Fruit fly (Drosophila melanogaster) whole organism, embryonic: Measurements from ENCODE around the gene wge.

ENCODE experiments used
- Adf1 ChIP-seq: fragments of 200-800 bp; sonication (Bioruptor generic); IDR thresholded peaks from 2 replicates; pipeline ENCODE4 v1.3.6; 2022; ENCODE audit warnings: missing biosample characterization, missing genetic modification characterization
- CG10274 ChIP-seq: fragments of 200-800 bp; sonication (Bioruptor generic); optimal IDR thresholded peaks from 3 replicates; lab custom pipeline; 2017; ENCODE audit warnings: missing biosample characterization, mild to moderate bottlenecking, missing genetic modification characterization
- CG10431 ChIP-seq: fragments of 200-800 bp; sonication (Bioruptor generic); optimal IDR thresholded peaks from 3 replicates; lab custom pipeline; 2018; ENCODE audit warnings: missing biosample characterization, mild to moderate bottlenecking, missing genetic modification characterization
- CG10565 ChIP-seq: fragments of 200-800 bp; sonication (Bioruptor generic); optimal IDR thresholded peaks from 3 replicates; lab custom pipeline; 2016; ENCODE audit warnings: missing biosample characterization, mild to moderate bottlenecking, missing genetic modification characterization
- CG11456 ChIP-seq: fragments of 200-800 bp; sonication (Bioruptor generic); IDR thresholded peaks from 3 replicates; pipeline ENCODE4 v1.3.6; 2022; ENCODE audit warnings: missing biosample characterization, missing genetic modification characterization
- CG11695 ChIP-seq: fragments of 200-800 bp; sonication (Bioruptor generic); IDR thresholded peaks from 3 replicates; pipeline ENCODE4 v1.3.6; 2022; ENCODE audit warnings: missing biosample characterization, missing genetic modification characterization
- CG11696 ChIP-seq: fragments of 200-800 bp; sonication (Bioruptor generic); IDR thresholded peaks from 2 replicates; pipeline ENCODE4 v1.3.6; 2022; ENCODE audit warnings: missing biosample characterization, missing genetic modification characterization
- CG1233 ChIP-seq: fragments of 200-800 bp; sonication (Bioruptor generic); optimal IDR thresholded peaks from 4 replicates; lab custom pipeline; 2018; ENCODE audit warnings: missing biosample characterization, mild to moderate bottlenecking, missing genetic modification characterization
- CG13296 ChIP-seq: fragments of 200-800 bp; sonication (Bioruptor generic); optimal IDR thresholded peaks from 3 replicates; lab custom pipeline; 2018; ENCODE audit warnings: missing biosample characterization, mild to moderate bottlenecking, missing genetic modification characterization
- CG15011 ChIP-seq: fragments of 200-800 bp; sonication (Bioruptor generic); optimal IDR thresholded peaks from 3 replicates; lab custom pipeline; 2018; ENCODE audit warnings: missing biosample characterization, mild to moderate bottlenecking, missing genetic modification characterization
- CG16813 ChIP-seq: fragments of 200-800 bp; sonication (Bioruptor generic); IDR thresholded peaks from 3 replicates; pipeline ENCODE4 v1.3.6; 2022; ENCODE audit warnings: missing biosample characterization, missing genetic modification characterization; ENCODE audit not compliant: partially characterized antibody
- CG17612 ChIP-seq: fragments of 200-800 bp; sonication (Bioruptor generic); IDR thresholded peaks from 2 replicates; pipeline ENCODE4 v1.3.6; 2022; ENCODE audit warnings: missing biosample characterization, missing genetic modification characterization
- CG1792 ChIP-seq: fragments of 200-800 bp; sonication (Bioruptor generic); optimal IDR thresholded peaks from 2 replicates; lab custom pipeline; 2016; ENCODE audit warnings: missing biosample characterization, missing genetic modification characterization
- CG31365 ChIP-seq: fragments of 200-800 bp; sonication (Bioruptor generic); optimal IDR thresholded peaks from 2 replicates; lab custom pipeline; 2018; ENCODE audit warnings: missing biosample characterization, mild to moderate bottlenecking, missing genetic modification characterization
- CG3847 ChIP-seq: fragments of 200-800 bp; sonication (Bioruptor generic); IDR thresholded peaks from 2 replicates; pipeline ENCODE4 v1.3.6; 2022; ENCODE audit warnings: missing biosample characterization, missing genetic modification characterization
- CG3995 ChIP-seq: fragments of 200-800 bp; sonication (Bioruptor generic); optimal IDR thresholded peaks from 3 replicates; lab custom pipeline; 2016; ENCODE audit warnings: missing biosample characterization, missing genetic modification characterization
- CG4360 ChIP-seq: fragments of 200-800 bp; sonication (Bioruptor generic); IDR thresholded peaks from 2 replicates; pipeline ENCODE4 v1.3.6; 2022; ENCODE audit warnings: missing biosample characterization, missing genetic modification characterization
- CG6689 ChIP-seq: fragments of 200-800 bp; sonication (Bioruptor generic); IDR thresholded peaks from 2 replicates; pipeline ENCODE4 v1.3.6; 2022; ENCODE audit warnings: missing biosample characterization, missing genetic modification characterization
- CG6854 ChIP-seq: fragments of 200-800 bp; sonication (Bioruptor generic); optimal IDR thresholded peaks from 3 replicates; lab custom pipeline; 2017; ENCODE audit warnings: missing biosample characterization, mild to moderate bottlenecking, missing genetic modification characterization
- CG8944 ChIP-seq: fragments of 200-800 bp; sonication (Bioruptor generic); optimal IDR thresholded peaks from 3 replicates; lab custom pipeline; 2016; ENCODE audit warnings: missing biosample characterization, missing genetic modification characterization
- CG9609 ChIP-seq: fragments of 200-800 bp; sonication (Bioruptor generic); optimal IDR thresholded peaks from 3 replicates; lab custom pipeline; 2016; ENCODE audit warnings: missing biosample characterization, missing genetic modification characterization
- CG9727 ChIP-seq: fragments of 200-800 bp; sonication (Bioruptor generic); optimal IDR thresholded peaks from 3 replicates; lab custom pipeline; 2017; ENCODE audit warnings: missing biosample characterization, mild to moderate bottlenecking, missing genetic modification characterization
- CG9876 ChIP-seq: fragments of 200-800 bp; sonication (Bioruptor generic); optimal IDR thresholded peaks from 2 replicates; lab custom pipeline; 2016; ENCODE audit warnings: missing biosample characterization, missing genetic modification characterization
- CHES-1-like ChIP-seq: fragments of 200-800 bp; sonication (Bioruptor generic); optimal IDR thresholded peaks from 2 replicates; lab custom pipeline; 2016; ENCODE audit warnings: missing biosample characterization, missing genetic modification characterization
- Camta ChIP-seq: fragments of 200-800 bp; sonication (Bioruptor generic); optimal IDR thresholded peaks from 2 replicates; lab custom pipeline; 2016; ENCODE audit warnings: missing biosample characterization, missing genetic modification characterization
- Chrac-16 ChIP-seq: fragments of 200-800 bp; sonication (Bioruptor generic); optimal IDR thresholded peaks from 3 replicates; lab custom pipeline; 2016; ENCODE audit warnings: missing biosample characterization, missing genetic modification characterization
- Dbx ChIP-seq: fragments of 200-800 bp; sonication (Bioruptor generic); IDR thresholded peaks from 3 replicates; pipeline ENCODE4 v1.3.6; 2022; ENCODE audit warnings: missing biosample characterization, missing genetic modification characterization
- Doc3 ChIP-seq: fragments of 200-800 bp; sonication (Bioruptor generic); IDR thresholded peaks from 3 replicates; pipeline ENCODE4 v1.3.6; 2022; ENCODE audit warnings: missing biosample characterization, missing genetic modification characterization; ENCODE audit not compliant: partially characterized antibody
- Gug ChIP-seq: fragments of 200-800 bp; sonication (Bioruptor generic); IDR thresholded peaks from 4 replicates; pipeline ENCODE4 v1.3.6; 2022; ENCODE audit warnings: missing biosample characterization, missing genetic modification characterization
- Hsf ChIP-seq: fragments of 200-800 bp; sonication (Bioruptor generic); optimal IDR thresholded peaks from 3 replicates; lab custom pipeline; 2016; ENCODE audit warnings: missing biosample characterization, missing genetic modification characterization
- NC2α ChIP-seq: fragments of 200-800 bp; sonication (Bioruptor generic); optimal IDR thresholded peaks from 2 replicates; lab custom pipeline; 2016; ENCODE audit warnings: missing biosample characterization, missing genetic modification characterization
- Rx ChIP-seq: fragments of 200-800 bp; sonication (Bioruptor generic); IDR thresholded peaks from 2 replicates; pipeline ENCODE4 v1.3.6; 2022; ENCODE audit warnings: missing biosample characterization, missing genetic modification characterization
- Tbp ChIP-seq: fragments of >200 bp; optimal IDR thresholded peaks from 2 replicates; lab custom pipeline; 2018; ENCODE audit warnings: missing biosample characterization, missing genetic modification characterization
- ci ChIP-seq: fragments of 200-800 bp; sonication (Bioruptor generic); IDR thresholded peaks from 3 replicates; pipeline ENCODE4 v1.3.6; 2022; ENCODE audit warnings: missing biosample characterization, missing genetic modification characterization
- crol ChIP-seq: fragments of 200-800 bp; sonication (Bioruptor generic); IDR thresholded peaks from 2 replicates; pipeline ENCODE4 v1.3.6; 2022; ENCODE audit warnings: missing biosample characterization, missing genetic modification characterization
- crp ChIP-seq, 2 experiments: fragments of 200-800 bp; sonication (Bioruptor generic); optimal IDR thresholded peaks; 2 replicates in 1 of 2; 3 replicates in 1 of 2; lab custom pipeline; 2017; ENCODE audit warnings: missing biosample characterization in 2 of 2, missing genetic modification characterization in 2 of 2, mild to moderate bottlenecking in 1 of 2, moderate library complexity in 1 of 2
- da ChIP-seq: fragments of 200-800 bp; sonication (Bioruptor generic); optimal IDR thresholded peaks from 2 replicates; lab custom pipeline; 2016; ENCODE audit warnings: missing biosample characterization, missing genetic modification characterization
- gem ChIP-seq: fragments of 200-800 bp; sonication (Bioruptor generic); optimal IDR thresholded peaks from 2 replicates; lab custom pipeline; 2019; ENCODE audit warnings: missing biosample characterization, mild to moderate bottlenecking, missing genetic modification characterization, moderate library complexity
- grn ChIP-seq: fragments of 200-800 bp; sonication (Bioruptor generic); optimal IDR thresholded peaks from 3 replicates; lab custom pipeline; 2017; ENCODE audit warnings: missing biosample characterization, missing genetic modification characterization
- her ChIP-seq: fragments of 200-800 bp; sonication (Bioruptor generic); optimal IDR thresholded peaks from 2 replicates; lab custom pipeline; 2016; ENCODE audit warnings: missing biosample characterization, missing genetic modification characterization
- kay ChIP-seq: fragments of 200-800 bp; sonication (Bioruptor generic); optimal IDR thresholded peaks from 2 replicates; lab custom pipeline; 2016; ENCODE audit warnings: missing biosample characterization, missing genetic modification characterization
- lmd ChIP-seq: fragments of 200-800 bp; sonication (Bioruptor generic); IDR thresholded peaks from 2 replicates; pipeline ENCODE4 v1.3.6; 2022; ENCODE audit warnings: missing biosample characterization, missing genetic modification characterization
- odd ChIP-seq: fragments of 200-800 bp; sonication (Bioruptor generic); optimal IDR thresholded peaks from 2 replicates; lab custom pipeline; 2017; ENCODE audit warnings: missing biosample characterization, mild to moderate bottlenecking, missing genetic modification characterization
- org-1 ChIP-seq: fragments of 200-800 bp; sonication (Bioruptor generic); optimal IDR thresholded peaks from 2 replicates; lab custom pipeline; 2017; ENCODE audit warnings: missing biosample characterization, missing genetic modification characterization
- pfk ChIP-seq: fragments of 200-800 bp; sonication (Bioruptor generic); optimal IDR thresholded peaks from 2 replicates; lab custom pipeline; 2018; ENCODE audit warnings: missing biosample characterization, mild to moderate bottlenecking, missing genetic modification characterization, moderate library complexity
- repo ChIP-seq: fragments of 200-800 bp; sonication (Bioruptor generic); optimal IDR thresholded peaks from 2 replicates; lab custom pipeline; 2016; ENCODE audit warnings: missing biosample characterization, missing genetic modification characterization
- rib ChIP-seq: fragments of 200-800 bp; sonication (Bioruptor generic); IDR thresholded peaks from 2 replicates; pipeline ENCODE4 v1.3.6; 2022; ENCODE audit warnings: missing biosample characterization, missing genetic modification characterization
- ro ChIP-seq: fragments of 200-800 bp; sonication (Bioruptor generic); IDR thresholded peaks from 2 replicates; pipeline ENCODE4 v1.3.6; 2022; ENCODE audit warnings: missing biosample characterization, missing genetic modification characterization
- salm ChIP-seq: fragments of 200-800 bp; sonication (Bioruptor generic); optimal IDR thresholded peaks from 2 replicates; lab custom pipeline; 2018; ENCODE audit warnings: missing biosample characterization, mild to moderate bottlenecking, missing genetic modification characterization
- sens ChIP-seq: fragments of 200-800 bp; sonication (Bioruptor generic); peaks from one replicate; lab custom pipeline; 2016; ENCODE audit warnings: missing biosample characterization, missing genetic modification characterization
- tna ChIP-seq: fragments of 200-800 bp; sonication (Bioruptor generic); IDR thresholded peaks from 2 replicates; pipeline ENCODE4 v1.3.6; 2022; ENCODE audit warnings: missing biosample characterization, missing genetic modification characterization; ENCODE audit not compliant: partially characterized antibody
- tx ChIP-seq: fragments of 200-800 bp; sonication (Bioruptor generic); optimal IDR thresholded peaks from 2 replicates; lab custom pipeline; 2016; ENCODE audit warnings: missing biosample characterization, missing genetic modification characterization

Gene wge

DNA sequence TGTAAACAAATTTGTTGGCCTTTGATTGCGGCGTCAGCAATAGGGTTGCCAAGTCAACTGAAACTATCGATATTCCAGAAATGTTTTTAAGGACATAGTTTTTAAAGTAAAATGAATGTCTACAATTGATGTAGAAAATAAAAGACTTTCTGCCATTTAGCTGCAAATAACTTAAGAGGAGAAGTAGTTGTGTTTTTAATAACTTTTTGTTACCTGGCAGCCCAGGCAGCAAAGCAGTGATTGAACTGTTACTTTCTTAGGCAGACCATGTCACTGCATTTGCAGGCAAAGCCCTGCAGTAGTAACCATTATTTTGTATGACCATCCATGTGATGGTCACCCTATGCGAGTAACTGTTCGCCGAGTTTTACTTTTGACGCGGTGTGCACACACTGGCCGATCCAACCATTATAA is 29.6 kb upstream of the wge start, which contains the start of the genes rumi, CG7029 and Usp12-46 (continued):
- TF ChIP-seq CG3847 (GFP tag; lab: Robert Waterston, UW) (peak; percentile 92), ci (GFP tag; lab: Robert Waterston, UW) (peak; percentile 90), CG13296 (GFP tag; lab: Kevin White, UChicago) (peak; percentile 73), Camta (GFP tag; lab: Kevin White, UChicago) (peak; percentile 90), crol (GFP tag; lab: Robert Waterston, UW) (0 out of 2 replicates have a peak, but pooled peaks have one; percentile 10), CG10431 (GFP tag; lab: Kevin White, UChicago) (peak; percentile 64), ro (no peak), CG9609 (peak; percentile 87), CG11456 (GFP tag; lab: Robert Waterston, UW) (peak; percentile 86), CG17612 (GFP tag; lab: Robert Waterston, UW) (peak; percentile 62; the same call in 1 of the 2 replicates), Adf1 (peak; percentile 41; the same call in 1 of the 2 replicates), CG31365 (peak; percentile 2), CG11696 (GFP tag; lab: Robert Waterston, UW) (peak; percentile 53; the same call in 1 of the 2 replicates), CG6854 (GFP tag; lab: Kevin White, UChicago) (no peak), NC2α (GFP tag; lab: Kevin White, UChicago) (peak; percentile 71), pfk (GFP tag; lab: Kevin White, UChicago) (peak; percentile 38), Doc3 (GFP tag; lab: Robert Waterston, UW) (peak; percentile 83), tna (GFP tag; lab: Robert Waterston, UW) (no peak), repo (GFP tag; lab: Kevin White, UChicago) (peak; percentile 88), CG9876 (GFP tag; lab: Kevin White, UChicago) (peak; percentile 84), tx (GFP tag; lab: Kevin White, UChicago) (peak; percentile 85), CG10565 (GFP tag; lab: Kevin White, UChicago) (peak; percentile 56), da (GFP tag; lab: Kevin White, UChicago) (peak; percentile 85), Chrac-16 (GFP tag; lab: Kevin White, UChicago) (peak; percentile 89), CG1792 (GFP tag; lab: Kevin White, UChicago) (peak; percentile 57), Gug (GFP tag; lab: Robert Waterston, UW) (peak; percentile 77; the same call in 3 of the 4 replicates), Rx (peak; percentile 80), org-1 (peak; percentile 66), CG15011 (no peak), Tbp (GFP tag; lab: Kevin White, UChicago) (no peak), grn (GFP tag; lab: Kevin White, UChicago) (peak; percentile 34), CG9727 (GFP tag; lab: Kevin White, UChicago) (peak; percentile 86), CG8944 (GFP tag; lab: Kevin White, UChicago) (peak; percentile 91), CHES-1-like (GFP tag; lab: Kevin White, UChicago) (peak; percentile 97), CG11695 (GFP tag; lab: Robert Waterston, UW) (peak; percentile 73; the same call in 2 of the 3 replicates), her (peak; percentile 79), odd (no peak), rib (GFP tag; lab: Robert Waterston, UW) (0 out of 2 replicates have a peak, but pooled peaks have one; percentile 20), CG3995 (peak; percentile 100), salm (tag; lab: Kevin White, UChicago) (peak; percentile 69), gem (tag; lab: Kevin White, UChicago) (peak; percentile 92), CG16813 (GFP tag; lab: Robert Waterston, UW) (peak; percentile 81), sens (GFP tag; lab: Kevin White, UChicago) (peak; percentile 99), Hsf (GFP tag; lab: Kevin White, UChicago) (peak; percentile 92), kay (GFP tag; lab: Kevin White, UChicago) (peak; percentile 79), crp (GFP tag; optimal IDR thresholded peaks at IDR 0.05; lab: Kevin White, UChicago) (peak in 1 of 2 experiments; percentile 60), CG10274 (GFP tag; lab: Kevin White, UChicago) (peak; percentile 10), Dbx (peak; percentile 87), CG4360 (peak; percentile 42; the same call in 1 of the 2 replicates), lmd (GFP tag; lab: Robert Waterston, UW) (peak; percentile 84), CG1233 (GFP tag; lab: Kevin White, UChicago) (peak; percentile 82), CG6689 (GFP tag; lab: Robert Waterston, UW) (peak; percentile 88)
